Fruit fly (Drosophila melanogaster) S2 (cell line): ENCODE results near the gene CG5612.

Experiments
- CG8478 ChIP-seq: fragments of >200 bp; optimal IDR thresholded peaks from 2 replicates; lab custom pipeline; 2018
- CTCF ChIP-seq, 2 experiments: fragments of >200 bp; optimal IDR thresholded peaks; 2 replicates each; lab custom pipeline; 2018

DNA sequence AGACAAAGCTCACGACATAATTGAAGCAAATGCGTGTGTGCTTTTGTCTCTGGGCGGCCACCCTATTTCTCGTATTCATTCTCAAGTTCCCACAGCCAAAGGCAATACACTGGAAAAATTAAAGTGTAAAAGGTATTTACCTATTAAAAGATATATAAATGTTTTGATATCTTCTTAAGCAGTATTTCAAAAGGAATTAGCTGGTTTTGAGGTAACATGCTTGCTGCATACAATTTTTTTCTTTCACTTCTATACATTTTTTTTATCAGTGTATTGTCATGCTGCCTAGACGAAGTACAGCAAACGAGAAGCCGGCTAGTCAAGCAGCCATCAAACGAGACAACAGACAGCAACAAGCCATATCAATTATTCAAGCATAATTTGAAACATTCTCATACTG, 12.0 kb downstream of the CG5612 start:
- no peak for TF ChIP-seq CG8478 (lab: Kevin White, UChicago)
- no peak for TF ChIP-seq CTCF (optimal IDR thresholded peaks at IDR 0.05; lab: Kevin White, UChicago)
